Worm (Caenorhabditis elegans) whole organism, dauer: ENCODE measurements around the gene F22B5.6.
"Not testable (repeated sequence)": the region's sequence is repeated elsewhere in the genome, so short reads cannot be mapped to it uniquely, and the experiment has no call there.

ENCODE experiments used
- unc-62 ChIP-seq: sonication (generic microtip); optimal IDR thresholded peaks from 2 replicates; lab custom pipeline; 2017; ENCODE audit warnings: missing biosample characterization, missing genetic modification reagents, missing genetic modification characterization

F22B5.6 gene

ce11 chrII:8441519-8441918 is 14.5 kb downstream of the F22B5.6 start:
- TF ChIP-seq unc-62 = no peak

- TF ChIP-seq unc-62 = no peak
Observed at ce11 chrII:8440792-8441191, 15.2 kb downstream of the F22B5.6 start.

DNA sequence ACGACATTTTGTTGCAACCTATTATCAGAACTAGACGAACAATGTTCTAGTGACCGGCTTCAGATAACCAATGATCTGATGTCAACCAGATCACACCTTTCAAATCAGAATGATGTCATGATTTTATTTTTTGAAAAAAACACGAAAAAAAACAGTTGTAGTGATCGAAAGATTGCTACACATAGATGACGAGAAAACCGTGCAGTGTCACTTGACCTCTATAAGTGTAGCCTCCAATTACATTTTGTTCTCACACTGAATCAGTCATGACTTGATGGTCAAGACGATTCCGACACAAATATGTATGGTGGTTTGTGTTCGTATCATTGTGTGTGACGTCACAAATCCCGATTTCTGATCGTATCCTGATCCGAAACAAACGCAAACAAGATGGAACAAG is 15.9 kb downstream of the F22B5.6 start:
- no peak for TF ChIP-seq unc-62

DNA sequence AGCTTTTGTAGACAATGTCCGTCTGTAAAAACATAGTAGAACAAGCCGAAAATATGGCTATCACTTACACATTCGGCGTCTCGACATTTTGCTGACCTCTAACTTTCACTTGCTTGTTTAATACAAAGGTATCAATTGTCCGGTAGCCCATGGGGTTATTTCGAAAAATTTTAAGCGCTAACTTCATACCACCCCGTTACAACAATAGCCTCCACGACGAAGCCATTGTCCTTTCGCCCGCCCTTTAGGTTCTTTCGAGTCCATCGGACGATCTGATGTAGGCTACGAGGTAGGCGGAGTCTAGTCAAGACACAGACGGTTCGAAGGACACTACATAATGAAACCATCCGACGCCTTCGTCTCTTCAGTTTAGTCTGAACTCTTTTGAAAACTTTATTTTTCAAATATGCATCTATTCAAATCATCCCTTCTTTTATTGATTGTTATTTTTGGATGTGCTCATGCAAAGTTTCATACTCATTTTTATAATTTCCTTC is 17.2 kb downstream of the F22B5.6 start, which contains the start of gene lips-10:
lips-10 (plus strand) TSS at position 378 of the 497 bp plus-strand sequence.
- no peak for TF ChIP-seq unc-62

ce11 chrII:8437035-8437434 is 19.0 kb downstream of the F22B5.6 start, which contains the start of gene acp-3:
Gene acp-3 (minus strand): TSS chrII:8437135.
- TF ChIP-seq unc-62 = no peak

ce11 chrII:8435005-8435404 is 21.0 kb downstream of the F22B5.6 start, which contains the start of gene acp-4:
Gene acp-4 (minus strand): TSS chrII:8435105.
- TF ChIP-seq unc-62 = no peak

DNA sequence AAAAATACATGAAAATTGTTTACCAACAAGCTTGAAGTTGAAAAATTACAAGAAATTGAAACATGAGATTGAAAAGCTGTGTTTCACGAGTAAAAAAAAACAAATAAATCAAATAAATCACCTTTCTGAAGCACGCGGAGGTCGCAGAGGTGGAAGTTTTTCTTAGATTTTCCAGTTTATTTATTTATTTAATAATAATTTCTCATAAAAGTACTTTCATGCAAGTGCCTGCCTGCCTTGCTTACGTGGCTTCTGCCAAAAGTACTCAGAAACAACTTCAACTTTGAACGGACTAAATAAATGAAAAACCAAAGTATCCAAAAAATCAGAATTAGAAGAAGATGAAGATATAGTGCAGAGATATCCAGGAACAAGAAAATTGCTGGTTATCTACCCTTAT is 24.0 kb downstream of the F22B5.6 start, which contains the start of gene acp-2:
acp-2 (minus strand) TSS at position 101 of the 400 bp plus-strand sequence.
- TF ChIP-seq unc-62 = no peak

DNA sequence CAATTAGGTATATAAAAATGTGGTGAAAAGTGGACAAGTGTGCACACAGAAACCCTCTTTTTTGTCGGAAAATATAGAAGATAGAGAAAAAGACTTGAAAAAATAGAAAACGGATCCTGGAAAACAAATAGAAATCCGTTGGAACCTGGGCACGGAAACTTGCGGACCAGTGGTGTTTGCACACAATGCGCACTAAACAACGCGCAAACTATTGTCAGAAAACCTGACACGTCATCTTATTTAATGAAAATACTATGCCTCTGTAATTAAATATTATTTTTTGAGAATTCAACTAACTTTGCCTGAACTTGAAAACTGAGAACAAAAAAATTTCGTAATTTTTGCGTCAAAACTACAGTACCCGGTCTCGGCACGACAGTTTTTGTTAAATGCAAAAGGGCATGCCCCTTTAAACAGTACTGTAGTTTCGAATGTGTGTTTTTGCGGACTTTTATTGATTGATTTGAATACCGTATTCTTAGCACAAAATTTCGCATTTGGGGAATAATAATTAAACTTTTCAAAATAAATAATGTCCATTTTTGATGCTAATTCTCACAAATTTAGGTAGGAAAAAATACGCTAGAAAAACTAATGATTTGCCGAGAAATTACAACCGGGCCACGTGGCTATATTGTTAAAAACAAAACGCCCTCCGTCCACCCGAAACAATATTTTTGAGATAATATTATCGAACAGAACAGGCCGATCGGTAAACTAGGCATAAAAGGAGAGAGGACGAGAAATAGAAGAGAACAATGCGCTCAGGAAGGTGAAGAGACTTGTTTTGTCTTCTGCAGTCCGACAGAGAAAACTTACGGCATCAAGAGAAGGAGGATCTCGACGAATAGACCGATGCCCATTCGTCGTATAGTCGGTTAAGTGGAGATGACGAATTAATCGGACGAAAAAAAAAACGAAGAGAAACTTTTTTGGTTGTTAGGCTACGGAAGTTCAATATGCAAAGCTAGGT is 26.8 kb downstream of the F22B5.6 start:
- TF ChIP-seq unc-62 = no peak

ce11 chrII:8428758-8428946 is 27.3 kb downstream of the F22B5.6 start, which contains the start of gene F14E5.2:
Gene F14E5.2 (minus strand): TSS chrII:8428858.
- no peak for TF ChIP-seq unc-62

ce11 chrII:8420775-8421388 is 35.1 kb downstream of the F22B5.6 start:
- no peak for TF ChIP-seq unc-62

ce11 chrII:8419798-8420197 is 36.2 kb downstream of the F22B5.6 start, which contains the start of gene F14E5.8:
Gene F14E5.8 (plus strand): TSS chrII:8420098.
- not testable (repeated sequence) for TF ChIP-seq unc-62

ce11 chrII:8419015-8419414 is 37.0 kb downstream of the F22B5.6 start:
- no peak for TF ChIP-seq unc-62

DNA sequence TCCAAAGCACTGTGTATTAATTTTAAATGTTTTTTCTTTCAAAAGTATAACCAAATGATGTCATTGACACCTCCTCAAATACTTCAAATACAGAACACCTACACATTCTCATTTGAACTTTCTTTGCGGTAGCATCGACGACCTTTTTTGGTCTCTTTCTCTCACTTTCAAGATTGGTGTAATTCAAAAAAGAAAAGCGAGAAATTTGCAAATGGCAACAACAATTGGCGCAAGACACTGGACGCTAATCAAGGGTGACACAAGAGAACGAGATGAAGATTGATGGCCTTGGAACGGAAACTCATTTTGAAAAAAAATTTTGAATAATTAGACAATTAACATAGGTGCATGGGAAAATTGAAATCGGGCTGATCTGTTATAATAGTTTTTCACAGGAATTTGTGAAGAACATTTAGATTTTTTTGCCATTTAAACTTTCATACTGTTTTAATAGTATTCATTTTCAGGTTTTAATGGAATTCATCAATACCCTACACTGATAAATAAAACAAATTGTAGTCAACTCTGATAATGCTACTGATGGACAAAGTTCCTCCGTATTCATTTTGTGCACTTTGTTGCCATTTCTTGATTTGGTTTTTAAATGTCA is 38.8 kb downstream of the F22B5.6 start, which contains the start of gene fdgt-2:
fdgt-2 (plus strand) TSS at position 560 of the 610 bp plus-strand sequence.
- no peak for TF ChIP-seq unc-62

ce11 chrII:8415462-8416037 is 40.4 kb downstream of the F22B5.6 start:
- TF ChIP-seq unc-62 = no peak

DNA sequence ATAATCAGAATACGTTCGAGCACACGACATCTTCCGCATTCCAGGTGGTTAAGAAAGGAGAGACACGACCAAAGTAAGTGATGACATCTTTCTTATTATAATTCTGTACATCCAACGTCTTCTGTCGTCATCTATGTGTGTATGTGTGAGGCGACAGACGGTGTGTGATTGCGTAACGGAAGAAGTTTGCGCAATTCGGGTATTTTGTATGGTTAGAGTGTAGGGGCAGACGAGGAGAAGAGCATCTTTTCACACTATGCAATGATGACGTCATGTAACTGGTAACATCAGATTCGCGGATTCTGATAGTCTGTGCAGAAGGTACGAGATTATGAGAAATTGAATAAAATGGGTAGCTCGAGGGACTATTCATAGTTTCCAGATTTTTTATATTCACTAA is 41.0 kb downstream of the F22B5.6 start:
- TF ChIP-seq unc-62 = no peak

DNA sequence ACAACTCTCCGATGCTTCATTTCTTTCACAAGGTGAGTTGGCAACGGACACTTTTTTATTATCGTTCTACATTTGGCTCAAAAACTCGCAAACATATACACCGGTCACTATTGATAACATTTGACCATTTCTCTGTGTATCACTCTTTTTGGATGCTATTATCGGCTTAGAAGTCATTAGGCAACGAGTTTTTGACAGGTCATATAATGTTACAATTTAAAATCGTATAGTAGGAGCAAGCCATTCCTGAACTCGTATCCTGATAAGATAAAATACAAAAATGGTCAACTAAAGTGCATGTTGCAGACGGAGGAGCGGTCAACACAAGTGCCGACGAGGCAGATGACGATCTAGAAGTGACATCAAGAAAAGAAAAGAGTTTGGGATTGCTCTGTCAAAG is 43.1 kb downstream of the F22B5.6 start:
- no peak for TF ChIP-seq unc-62
